Worm (Caenorhabditis elegans) whole organism, L3 larva: Measurements from ENCODE around the gene C05A9.2.

Experiments
- aly-2 ChIP-seq: fragments of 150-350 bp; optimal IDR thresholded peaks from 2 replicates; lab custom pipeline; 2014; ENCODE audit warnings: missing biosample characterization, missing genetic modification characterization
- ama-1 ChIP-seq: fragments of 150-350 bp; optimal IDR thresholded peaks from 2 replicates; lab custom pipeline; 2018
- ceh-16 ChIP-seq: sonication (generic microtip); optimal IDR thresholded peaks from 2 replicates; lab custom pipeline; 2017; ENCODE audit warnings: missing biosample characterization, missing genetic modification characterization
- ceh-28 ChIP-seq: fragments of 150-350 bp; optimal IDR thresholded peaks from 2 replicates; lab custom pipeline; 2014; ENCODE audit warnings: missing biosample characterization, missing genetic modification reagents, missing genetic modification characterization
- ceh-82 ChIP-seq: fragments of 150-350 bp; optimal IDR thresholded peaks from 2 replicates; lab custom pipeline; 2014; ENCODE audit warnings: missing biosample characterization, missing genetic modification characterization
- ceh-9 ChIP-seq: sonication (generic microtip); optimal IDR thresholded peaks from 2 replicates; lab custom pipeline; 2018; ENCODE audit warnings: missing biosample characterization, missing genetic modification characterization
- daf-12 ChIP-seq: fragments of 150-350 bp; optimal IDR thresholded peaks from 2 replicates; lab custom pipeline; 2014; ENCODE audit warnings: missing biosample characterization, missing genetic modification reagents, missing genetic modification characterization
- egl-27 ChIP-seq: sonication (generic microtip); optimal IDR thresholded peaks from 4 replicates; lab custom pipeline; 2017; ENCODE audit warnings: missing biosample characterization, missing genetic modification reagents, missing genetic modification characterization
- egl-5 ChIP-seq: fragments of 150-350 bp; optimal IDR thresholded peaks from 2 replicates; lab custom pipeline; 2017; ENCODE audit warnings: missing biosample characterization, missing genetic modification reagents, missing genetic modification characterization, inconsistent platforms
- elt-1 ChIP-seq: fragments of 150-350 bp; optimal IDR thresholded peaks from 2 replicates; lab custom pipeline; 2014; ENCODE audit warnings: missing biosample characterization, missing genetic modification characterization
- elt-2 ChIP-seq: sonication (generic microtip); optimal IDR thresholded peaks from 2 replicates; lab custom pipeline; 2016; ENCODE audit warnings: missing genetic modification reagents, mild to moderate bottlenecking, missing genetic modification characterization, missing compliant biosample characterization
- elt-3 ChIP-seq, 3 experiments: fragments of 150-350 bp in 1 of 3; sonication (generic microtip) in 2 of 3; optimal IDR thresholded peaks; 2 replicates in 2 of 3; 4 replicates in 1 of 3; lab custom pipeline; 2014 to 2017; ENCODE audit warnings: missing biosample characterization in 3 of 3, missing genetic modification characterization in 3 of 3
- fkh-10 ChIP-seq: sonication (generic microtip); optimal IDR thresholded peaks from 2 replicates; lab custom pipeline; 2017; ENCODE audit warnings: missing biosample characterization, missing genetic modification reagents, missing genetic modification characterization
- fkh-2 ChIP-seq: fragments of 150-350 bp; optimal IDR thresholded peaks from 2 replicates; lab custom pipeline; 2014; ENCODE audit warnings: missing biosample characterization, missing genetic modification reagents, missing genetic modification characterization
- fos-1 ChIP-seq: fragments of 150-350 bp; optimal IDR thresholded peaks from 2 replicates; lab custom pipeline; 2014; ENCODE audit warnings: missing biosample characterization, missing genetic modification characterization
- hmg-11 ChIP-seq: sonication (generic microtip); optimal IDR thresholded peaks from 2 replicates; lab custom pipeline; 2016; ENCODE audit warnings: missing genetic modification characterization, missing compliant biosample characterization
- jun-1 ChIP-seq: fragments of 150-350 bp; optimal IDR thresholded peaks from 2 replicates; lab custom pipeline; 2014; ENCODE audit warnings: missing biosample characterization, missing genetic modification reagents, missing genetic modification characterization
- lin-15B ChIP-seq: fragments of 150-350 bp; optimal IDR thresholded peaks from 2 replicates; lab custom pipeline; 2014; ENCODE audit warnings: missing biosample characterization, missing genetic modification characterization
- lin-39 ChIP-seq: fragments of 150-350 bp; optimal IDR thresholded peaks from 2 replicates; lab custom pipeline; 2018; ENCODE audit warnings: missing biosample characterization, missing genetic modification reagents, missing genetic modification characterization
- lsy-12 ChIP-seq: sonication (generic microtip); optimal IDR thresholded peaks from 2 replicates; lab custom pipeline; 2016; ENCODE audit warnings: mild to moderate bottlenecking, missing genetic modification characterization, missing compliant biosample characterization
- mdl-1 ChIP-seq: fragments of 150-350 bp; optimal IDR thresholded peaks from 2 replicates; lab custom pipeline; 2014; ENCODE audit warnings: missing biosample characterization, missing genetic modification characterization
- mml-1 ChIP-seq: fragments of 150-350 bp; sonication (generic microtip); optimal IDR thresholded peaks from 3 replicates; lab custom pipeline; 2014; ENCODE audit warnings: missing biosample characterization, missing genetic modification characterization
- nfya-1 ChIP-seq: sonication (generic microtip); optimal IDR thresholded peaks from 2 replicates; lab custom pipeline; 2017; ENCODE audit warnings: missing genetic modification characterization, mild to moderate bottlenecking, missing compliant biosample characterization, antibody characterized with exemption, moderate library complexity; ENCODE audit not compliant: insufficient read depth
- nhr-25 ChIP-seq: sonication (generic microtip); optimal IDR thresholded peaks from 2 replicates; lab custom pipeline; 2017; ENCODE audit warnings: missing biosample characterization, missing genetic modification characterization
- nhr-43 ChIP-seq: sonication (generic microtip); optimal IDR thresholded peaks from 2 replicates; lab custom pipeline; 2016; ENCODE audit warnings: mild to moderate bottlenecking, missing genetic modification characterization, missing compliant biosample characterization; ENCODE audit not compliant: poor library complexity, severe bottlenecking
- nhr-67 ChIP-seq: fragments of 150-350 bp; optimal IDR thresholded peaks from 2 replicates; lab custom pipeline; 2014; ENCODE audit warnings: missing biosample characterization, missing genetic modification characterization
- nhr-76 ChIP-seq: fragments of 150-350 bp; sonication (generic microtip); optimal IDR thresholded peaks from 5 replicates; lab custom pipeline; 2014; ENCODE audit warnings: missing biosample characterization, missing genetic modification characterization
- nhr-77 ChIP-seq: fragments of 150-350 bp; optimal IDR thresholded peaks from 2 replicates; lab custom pipeline; 2014; ENCODE audit warnings: missing biosample characterization, missing genetic modification characterization
- pqm-1 ChIP-seq: fragments of 150-350 bp; optimal IDR thresholded peaks from 2 replicates; lab custom pipeline; 2017; ENCODE audit warnings: missing biosample characterization, missing genetic modification characterization, inconsistent platforms
- skn-1 ChIP-seq: fragments of 150-350 bp; optimal IDR thresholded peaks from 2 replicates; lab custom pipeline; 2014; ENCODE audit warnings: missing biosample characterization, missing genetic modification characterization
- snpc-4 ChIP-seq: fragments of 150-350 bp; optimal IDR thresholded peaks from 2 replicates; lab custom pipeline; 2014; ENCODE audit warnings: missing biosample characterization, missing genetic modification characterization
- unc-39 ChIP-seq: sonication (generic microtip); optimal IDR thresholded peaks from 4 replicates; lab custom pipeline; 2017; ENCODE audit warnings: missing biosample characterization, missing genetic modification characterization
- unc-62 ChIP-seq: fragments of 150-350 bp; sonication (generic microtip); optimal IDR thresholded peaks from 4 replicates; lab custom pipeline; 2014; ENCODE audit warnings: missing biosample characterization, missing genetic modification reagents, missing genetic modification characterization
- zag-1 ChIP-seq: fragments of 150-350 bp; optimal IDR thresholded peaks from 2 replicates; lab custom pipeline; 2014; ENCODE audit warnings: missing biosample characterization, missing genetic modification characterization
- ztf-4 ChIP-seq: fragments of 150-350 bp; optimal IDR thresholded peaks from 2 replicates; lab custom pipeline; 2014; ENCODE audit warnings: missing biosample characterization, missing genetic modification characterization

C05A9.2 gene

DNA sequence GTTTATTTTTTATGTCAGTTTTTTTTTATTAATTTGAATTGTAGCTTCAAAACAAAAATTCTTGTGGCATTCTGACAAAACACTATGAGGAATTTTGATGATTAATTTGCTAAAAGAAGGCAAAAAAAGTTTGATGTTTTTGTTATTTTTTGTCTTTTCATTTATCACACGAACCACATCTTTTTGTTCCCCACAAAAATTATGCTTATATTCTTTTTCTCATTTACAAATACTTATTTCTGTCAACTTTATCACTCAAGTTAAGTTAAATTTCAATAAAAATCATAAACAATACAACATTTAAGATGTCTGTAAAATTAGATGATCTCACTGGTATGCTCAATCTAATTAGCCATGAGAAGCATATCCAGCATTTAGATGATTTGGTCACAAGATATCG is 43.7 kb upstream of the C05A9.2 start, which contains the start of gene F47B10.6:
Gene F47B10.6, plus strand, starts transcription at position 301 of the 400 bp plus-strand sequence.
- TF ChIP-seq unc-62 (no peak), unc-39 (tag; lab: Kevin White, UChicago) (no peak), ceh-16 (tag; lab: Kevin White, UChicago) (no peak), pqm-1 (tag; lab: Kevin White, UChicago) (no peak), elt-1 (tag; lab: Kevin White, UChicago) (no peak), egl-5 (tag; lab: Kevin White, UChicago) (no peak), skn-1 (tag; lab: Kevin White, UChicago) (no peak), jun-1 (no peak), nhr-67 (tag; lab: Kevin White, UChicago) (no peak), mdl-1 (tag; lab: Kevin White, UChicago) (no peak), elt-2 (tag; lab: Kevin White, UChicago) (no peak), nhr-76 (no peak), lin-39 (tag; lab: Kevin White, UChicago) (no peak)
- TF ChIP-seq, all 47 proteins: peak for 0

DNA sequence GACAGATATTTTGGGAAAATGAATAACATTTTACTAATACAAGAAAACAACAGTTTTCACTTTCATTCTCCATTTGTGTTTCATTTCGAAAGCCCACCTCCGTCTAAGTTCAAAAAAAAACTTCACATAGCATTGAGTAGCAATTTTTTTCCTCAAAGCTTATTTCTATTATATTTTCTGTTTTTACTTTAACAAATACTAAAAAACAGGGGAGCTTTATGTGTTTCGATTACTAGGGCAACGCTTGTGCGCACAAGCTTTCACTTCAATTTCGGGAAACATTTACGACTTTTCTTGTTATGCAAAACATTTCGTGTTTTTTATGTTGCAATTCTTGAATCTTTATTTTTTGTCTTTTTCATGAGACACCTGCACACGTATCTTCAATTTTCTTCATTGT is 41.4 kb upstream of the C05A9.2 start, which contains the start of gene T21E8.5:
Gene T21E8.5, plus strand, starts transcription at position 301 of the 400 bp plus-strand sequence.
- TF ChIP-seq ztf-4 (tag; lab: Kevin White, UChicago) = no peak
- TF ChIP-seq elt-2 (tag; lab: Kevin White, UChicago) = no peak
- no peak for TF ChIP-seq lin-39 (tag; lab: Kevin White, UChicago)
- TF ChIP-seq unc-39 (tag; lab: Kevin White, UChicago) = no peak
- TF ChIP-seq ceh-82 = no peak
- no peak for TF ChIP-seq ceh-9 (tag; lab: Kevin White, UChicago)
- TF ChIP-seq fkh-2 (tag; lab: Kevin White, UChicago) = no peak
- no peak for TF ChIP-seq ceh-28 (tag; lab: Kevin White, UChicago)
- TF ChIP-seq daf-12 (tag; lab: Kevin White, UChicago) = no peak
- TF ChIP-seq aly-2 (tag; lab: Kevin White, UChicago) = no peak
- TF ChIP-seq ceh-16 (tag; lab: Kevin White, UChicago) = no peak
- TF ChIP-seq lin-15B (tag; lab: Kevin White, UChicago) = no peak

DNA sequence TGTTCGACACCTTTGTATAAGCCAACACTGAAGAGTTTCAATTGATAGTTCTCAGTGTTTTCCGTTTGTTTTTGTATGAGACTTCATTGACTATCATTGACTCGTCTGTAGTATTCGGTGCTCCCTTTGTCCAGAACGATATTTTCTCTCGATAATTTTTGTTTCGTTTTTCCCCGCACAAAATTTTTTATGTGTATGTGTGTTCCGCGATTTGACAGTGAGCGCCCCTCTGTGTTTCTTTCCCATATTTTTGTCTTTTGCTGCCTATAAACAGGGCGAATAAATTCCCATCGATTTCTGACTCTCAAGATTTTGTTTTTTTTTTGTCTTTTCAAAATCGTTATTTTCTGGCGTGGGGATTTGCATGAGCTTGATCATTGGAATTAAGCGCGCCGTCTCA is 38.7 kb upstream of the C05A9.2 start, which contains the start of gene T21E8.7:
Gene T21E8.7, plus strand, starts transcription at position 301 of the 400 bp plus-strand sequence.
- TF ChIP-seq ztf-4 (tag; lab: Kevin White, UChicago) (no peak), daf-12 (tag; lab: Kevin White, UChicago) (no peak), ceh-82 (no peak), elt-2 (tag; lab: Kevin White, UChicago) (no peak), pqm-1 (tag; lab: Kevin White, UChicago) (no peak), fkh-10 (GFP tag; lab: Kevin White, UChicago) (no peak), zag-1 (tag; lab: Kevin White, UChicago) (no peak), fos-1 (tag; lab: Kevin White, UChicago) (no peak), aly-2 (tag; lab: Kevin White, UChicago) (no peak), mdl-1 (tag; lab: Kevin White, UChicago) (no peak), unc-39 (tag; lab: Kevin White, UChicago) (no peak), elt-3 (tag; optimal IDR thresholded peaks at IDR 0.05; lab: Kevin White, UChicago) (no peak), hmg-11 (tag; lab: Kevin White, UChicago) (no peak), nhr-76 (no peak), ceh-28 (tag; lab: Kevin White, UChicago) (no peak), snpc-4 (tag; lab: Kevin White, UChicago) (no peak), nhr-77 (tag; lab: Kevin White, UChicago) (no peak), nfya-1 (tag; lab: Kevin White, UChicago) (no peak), egl-27 (tag; lab: Kevin White, UChicago) (no peak)
- TF ChIP-seq, all 47 proteins: peak for 0

DNA sequence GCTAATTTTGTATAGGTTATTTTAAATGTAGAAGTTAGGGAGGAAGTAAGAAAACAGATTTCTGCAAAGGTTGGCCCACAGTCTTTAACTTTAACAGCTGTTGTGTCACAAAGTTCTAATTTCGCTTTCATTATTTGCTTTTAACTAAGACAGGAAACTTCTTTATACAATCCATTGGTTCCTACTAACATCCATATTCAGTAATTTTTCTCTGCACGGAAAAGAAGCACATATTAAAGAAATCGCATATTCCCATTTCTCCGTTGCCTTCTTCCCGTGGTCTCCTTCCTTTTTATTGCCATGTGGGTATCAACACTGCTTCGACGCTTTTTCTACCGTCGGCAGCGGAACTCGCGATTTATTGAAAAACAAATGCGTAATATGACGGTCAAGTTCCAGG is 37.5 kb upstream of the C05A9.2 start, which contains the start of gene T21E8.6:
Gene T21E8.6, plus strand, starts transcription at position 301 of the 400 bp plus-strand sequence.
- TF ChIP-seq fos-1 (tag; lab: Kevin White, UChicago) (no peak), elt-1 (tag; lab: Kevin White, UChicago) (no peak), lsy-12 (tag; lab: Kevin White, UChicago) (no peak), ceh-28 (tag; lab: Kevin White, UChicago) (no peak), aly-2 (tag; lab: Kevin White, UChicago) (no peak), ztf-4 (tag; lab: Kevin White, UChicago) (no peak), fkh-10 (GFP tag; lab: Kevin White, UChicago) (no peak), nhr-43 (tag; lab: Kevin White, UChicago) (no peak), daf-12 (tag; lab: Kevin White, UChicago) (no peak), lin-39 (tag; lab: Kevin White, UChicago) (no peak), lin-15B (tag; lab: Kevin White, UChicago) (no peak), egl-27 (tag; lab: Kevin White, UChicago) (no peak), fkh-2 (tag; lab: Kevin White, UChicago) (no peak), ama-1 (lab: Kevin White, UChicago) (no peak), mml-1 (tag; lab: Kevin White, UChicago) (no peak), nhr-25 (tag; lab: Kevin White, UChicago) (no peak), nhr-67 (tag; lab: Kevin White, UChicago) (no peak), unc-62 (no peak), snpc-4 (tag; lab: Kevin White, UChicago) (no peak), jun-1 (no peak)
